Worm (Caenorhabditis elegans): ENCODE measurements around the gene fbxa-98.
"Not testable (repeated sequence)": the region's sequence is repeated elsewhere in the genome, so short reads cannot be mapped to it uniquely, and the experiment has no call there.

- TF ChIP-seq ztf-16 (tag; optimal IDR thresholded peaks at IDR 0.05); dmd-4 (tag; optimal IDR thresholded peaks at IDR 0.05; ENCODE audit: borderline replicate concordance); ama-1 (optimal IDR thresholded peaks at IDR 0.05); pha-4 (tag; optimal IDR thresholded peaks at IDR 0.05); ceh-30 (tag; optimal IDR thresholded peaks at IDR 0.05); dve-1 (tag; optimal IDR thresholded peaks at IDR 0.05); K02D7.2 (tag; optimal IDR thresholded peaks at IDR 0.05); pqm-1 (tag; optimal IDR thresholded peaks at IDR 0.05): not testable (repeated sequence)
Observed at ce11 chrIV:13659449-13659848, 26.2 kb downstream of the fbxa-98 start, which contains the start of gene Y45F10C.1.
